Fruit fly (Drosophila melanogaster): ENCODE data around the gene twit.
A peak's percentile ranks its signal among the peaks of the same experiment; 100 is the strongest.

Gene twit

DNA sequence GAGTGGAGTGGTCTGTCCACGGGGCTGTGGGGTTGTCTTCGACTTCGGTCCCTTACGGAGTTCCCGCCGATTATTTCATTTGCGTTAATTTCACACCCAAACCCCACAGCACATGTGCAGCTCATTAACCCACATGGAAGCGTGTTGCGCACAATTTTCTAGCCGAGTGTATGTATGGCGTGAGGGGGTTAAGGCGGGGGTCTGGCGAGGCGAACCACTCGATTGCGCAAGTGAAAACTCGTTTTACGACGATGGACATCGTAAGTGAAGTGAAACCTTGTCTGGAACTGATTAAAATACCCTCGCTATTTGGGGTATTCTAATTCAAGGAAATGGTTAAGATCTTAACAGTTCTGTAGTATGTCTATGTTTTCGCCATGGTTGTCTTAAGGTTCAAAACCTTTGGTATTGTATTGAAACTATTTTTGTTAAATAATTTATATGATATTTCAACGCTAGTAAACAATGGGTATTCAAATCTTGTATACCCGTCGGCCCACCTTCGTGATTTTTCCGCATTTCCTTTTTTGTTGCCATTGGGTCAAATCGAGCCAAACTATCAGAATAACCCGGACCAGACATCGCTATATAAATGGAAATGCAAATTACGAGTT is 41.2 kb upstream of the twit start (continued):
- TF ChIP-seq HLH54F (GFP tag; optimal IDR thresholded peaks at IDR 0.05), result no peak
- no peak for TF ChIP-seq HLHmδ (GFP tag; optimal IDR thresholded peaks at IDR 0.05)
- no peak for TF ChIP-seq Antp (GFP tag; optimal IDR thresholded peaks at IDR 0.05)
- peak; percentile 80 for TF ChIP-seq CG15269 (tag; optimal IDR thresholded peaks at IDR 0.05)
- TF ChIP-seq CG3163 (GFP tag; optimal IDR thresholded peaks at IDR 0.05), result no peak
- TF ChIP-seq CG9817 (tag; optimal IDR thresholded peaks at IDR 0.05), result peak; percentile 24
- TF ChIP-seq dpn (GFP tag; optimal IDR thresholded peaks at IDR 0.05), result peak in 1 of 2 experiments; percentile 18
- TF ChIP-seq CG17328 (GFP tag; IDR thresholded peaks at IDR 0.05), result no peak
- peak; percentile 31; the same call in 1 of the 2 replicates for TF ChIP-seq dimm (GFP tag; IDR thresholded peaks at IDR 0.05)
- no peak for TF ChIP-seq nerfin-1 (tag; optimal IDR thresholded peaks at IDR 0.05)
- TF ChIP-seq nau (GFP tag; optimal IDR thresholded peaks at IDR 0.05), result peak; percentile 18
- 0 out of 2 replicates have a peak, but pooled peaks have one; percentile 16 for TF ChIP-seq CG9215 (GFP tag; IDR thresholded peaks at IDR 0.05)
- no peak for TF ChIP-seq CG18764 (GFP tag; optimal IDR thresholded peaks at IDR 0.05)
- TF ChIP-seq CG32532 (GFP tag; IDR thresholded peaks at IDR 0.05), result peak; percentile 35; the same call in 1 of the 2 replicates
- TF ChIP-seq Neu2 (GFP tag; optimal IDR thresholded peaks at IDR 0.05; ENCODE audit: borderline replicate concordance), result no peak
- no peak for TF ChIP-seq CG31388 (GFP tag; optimal IDR thresholded peaks at IDR 0.05)
- TF ChIP-seq CG16863 (GFP tag; optimal IDR thresholded peaks at IDR 0.05), result no peak
- no peak for TF ChIP-seq Nf-YA (GFP tag; IDR thresholded peaks at IDR 0.05)
- TF ChIP-seq pnt (GFP tag; optimal IDR thresholded peaks at IDR 0.05), result peak; percentile 2
- peak; percentile 38 for TF ChIP-seq cwo (GFP tag; optimal IDR thresholded peaks at IDR 0.05)
- peak; percentile 21 for TF ChIP-seq ind (GFP tag; optimal IDR thresholded peaks at IDR 0.05)
- TF ChIP-seq slou (GFP tag; optimal IDR thresholded peaks at IDR 0.05), result no peak
- no peak for TF ChIP-seq CG13894 (tag; optimal IDR thresholded peaks at IDR 0.05)
- TF ChIP-seq dmrt99B (tag; optimal IDR thresholded peaks at IDR 0.05), result peak; percentile 83
- no peak for TF ChIP-seq Nf-YB (GFP tag; optimal IDR thresholded peaks at IDR 0.05)
- TF ChIP-seq CG12104 (GFP tag; optimal IDR thresholded peaks at IDR 0.05), result no peak
- no peak for TF ChIP-seq CG6175 (GFP tag; IDR thresholded peaks at IDR 0.05)
- no peak for TF ChIP-seq Sin3A (optimal IDR thresholded peaks at IDR 0.05)
- no peak for TF ChIP-seq Fer2 (tag; optimal IDR thresholded peaks at IDR 0.05)
- no peak for TF ChIP-seq CG7745 (tag; optimal IDR thresholded peaks at IDR 0.05)
- TF ChIP-seq sqz (GFP tag; optimal IDR thresholded peaks at IDR 0.05), result peak; percentile 24
- no peak for TF ChIP-seq CG7987 (GFP tag; optimal IDR thresholded peaks at IDR 0.05)
- peak; percentile 17; the same call in 1 of the 3 replicates for TF ChIP-seq tgo (GFP tag; IDR thresholded peaks at IDR 0.05)
- TF ChIP-seq chif (GFP tag; optimal IDR thresholded peaks at IDR 0.05), result peak in 1 of 2 experiments; percentile 35
- TF ChIP-seq Bteb2 (GFP tag; optimal IDR thresholded peaks at IDR 0.05), result no peak
- TF ChIP-seq CG34224 (GFP tag; IDR thresholded peaks at IDR 0.05; ENCODE audit: partially characterized antibody), result no peak
- TF ChIP-seq ab (GFP tag; optimal IDR thresholded peaks at IDR 0.05), result no peak
- TF ChIP-seq Bdp1 (GFP tag; optimal IDR thresholded peaks at IDR 0.05), result no peak
- no peak for TF ChIP-seq Six4 (GFP tag; optimal IDR thresholded peaks at IDR 0.05)
- TF ChIP-seq phol (tag; optimal IDR thresholded peaks at IDR 0.05), result peak; percentile 45
- TF ChIP-seq Optix (GFP tag; IDR thresholded peaks at IDR 0.05), result no peak; the same call in 2 of the 3 replicates
- TF ChIP-seq sens-2 (GFP tag; IDR thresholded peaks at IDR 0.05), result no peak
- no peak; the same call in 1 of the 2 replicates for TF ChIP-seq CG9932 (GFP tag; IDR thresholded peaks at IDR 0.05)
- no peak for TF ChIP-seq rib (GFP tag; IDR thresholded peaks at IDR 0.05)
- TF ChIP-seq az2 (GFP tag; optimal IDR thresholded peaks at IDR 0.05), result peak; percentile 45
- no peak for TF ChIP-seq CTCF (GFP tag; optimal IDR thresholded peaks at IDR 0.05)
- TF ChIP-seq bsh (GFP tag; optimal IDR thresholded peaks at IDR 0.05), result peak; percentile 59 to 62
- no peak for TF ChIP-seq CG13287 (GFP tag; IDR thresholded peaks at IDR 0.05; ENCODE audit: partially characterized antibody)
- peak in 1 of 2 experiments; percentile 68 for TF ChIP-seq eve (GFP tag; optimal IDR thresholded peaks at IDR 0.05)
- TF ChIP-seq CG10267 (tag; optimal IDR thresholded peaks at IDR 0.05), result no peak
- no peak for TF ChIP-seq vfl (GFP tag; optimal IDR thresholded peaks at IDR 0.05)

Data from whole organism, embryonic.